Fruit fly (Drosophila melanogaster) whole organism, embryonic: ENCODE results near the gene ZnT63C.

Experiments used
- Atf-2 ChIP-seq: fragments of 200-800 bp; sonication (Bioruptor generic); optimal IDR thresholded peaks from 2 replicates; lab custom pipeline; 2016; ENCODE audit warnings: missing biosample characterization, missing genetic modification characterization
- Atf3 ChIP-seq: fragments of 200-800 bp; sonication (Bioruptor generic); optimal IDR thresholded peaks from 3 replicates; lab custom pipeline; 2016; ENCODE audit warnings: missing biosample characterization, missing genetic modification characterization
- CG11247 ChIP-seq: fragments of 200-800 bp; sonication (Bioruptor generic); IDR thresholded peaks from 2 replicates; pipeline ENCODE4 v1.3.6; 2022; ENCODE audit warnings: missing biosample characterization, missing genetic modification characterization
- CG11560 ChIP-seq: fragments of 200-800 bp; sonication (Bioruptor generic); IDR thresholded peaks from 3 replicates; pipeline ENCODE4 v1.3.6; 2022; ENCODE audit warnings: missing biosample characterization, missing genetic modification characterization
- CG14014 ChIP-seq: fragments of 200-800 bp; sonication (Bioruptor generic); IDR thresholded peaks from 2 replicates; pipeline ENCODE4 v1.3.6; 2022; ENCODE audit warnings: missing biosample characterization, missing genetic modification characterization
- CG1647 ChIP-seq: fragments of 200-800 bp; sonication (Bioruptor generic); optimal IDR thresholded peaks from 3 replicates; lab custom pipeline; 2016; ENCODE audit warnings: missing biosample characterization, missing genetic modification characterization
- CG16863 ChIP-seq: fragments of 200-800 bp; sonication (Bioruptor generic); optimal IDR thresholded peaks from 3 replicates; lab custom pipeline; 2016; ENCODE audit warnings: missing biosample characterization, missing genetic modification characterization
- CG18011 ChIP-seq: fragments of 200-800 bp; sonication (Bioruptor generic); optimal IDR thresholded peaks from 2 replicates; lab custom pipeline; 2017; ENCODE audit warnings: missing biosample characterization, missing genetic modification characterization, mild to moderate bottlenecking, moderate library complexity, missing genotype
- CG2202 ChIP-seq: fragments of 200-800 bp; sonication (Bioruptor generic); optimal IDR thresholded peaks from 2 replicates; lab custom pipeline; 2018; ENCODE audit warnings: missing biosample characterization, mild to moderate bottlenecking, missing genetic modification characterization
- CG31224 ChIP-seq: fragments of 200-800 bp; sonication (Bioruptor generic); IDR thresholded peaks from 2 replicates; pipeline ENCODE4 v1.3.6; 2022; ENCODE audit warnings: missing biosample characterization, missing genetic modification characterization
- CG4282 ChIP-seq: fragments of 200-800 bp; sonication (Bioruptor generic); optimal IDR thresholded peaks from 2 replicates; lab custom pipeline; 2016; ENCODE audit warnings: missing biosample characterization, missing genetic modification characterization
- CG6175 ChIP-seq: fragments of 200-800 bp; sonication (Bioruptor generic); IDR thresholded peaks from 3 replicates; pipeline ENCODE4 v1.3.6; 2022; ENCODE audit warnings: missing biosample characterization, missing genetic modification characterization
- CG6272 ChIP-seq: fragments of 200-800 bp; sonication (Bioruptor generic); IDR thresholded peaks from 2 replicates; pipeline ENCODE4 v1.3.6; 2022; ENCODE audit warnings: missing biosample characterization, missing genetic modification characterization
- CG7357 ChIP-seq: fragments of 200-800 bp; sonication (Bioruptor generic); IDR thresholded peaks from 3 replicates; pipeline ENCODE4 v1.3.6; 2022; ENCODE audit warnings: missing biosample characterization, missing genetic modification characterization
- CG8281 ChIP-seq: fragments of 200-800 bp; sonication (Bioruptor generic); optimal IDR thresholded peaks from 2 replicates; lab custom pipeline; 2018; ENCODE audit warnings: missing biosample characterization, mild to moderate bottlenecking, missing genetic modification characterization, moderate library complexity
- CG9727 ChIP-seq: fragments of 200-800 bp; sonication (Bioruptor generic); optimal IDR thresholded peaks from 3 replicates; lab custom pipeline; 2017; ENCODE audit warnings: missing biosample characterization, mild to moderate bottlenecking, missing genetic modification characterization
- Dad ChIP-seq: fragments of 200-800 bp; sonication (Bioruptor generic); optimal IDR thresholded peaks from 3 replicates; lab custom pipeline; 2016; ENCODE audit warnings: missing biosample characterization, missing genetic modification characterization
- Drgx ChIP-seq: fragments of 200-800 bp; sonication (Bioruptor generic); IDR thresholded peaks from 2 replicates; pipeline ENCODE4 v1.3.6; 2022; ENCODE audit warnings: missing biosample characterization, missing genetic modification characterization
- E2f2 ChIP-seq: fragments of 200-800 bp; sonication (Bioruptor generic); IDR thresholded peaks from 2 replicates; pipeline ENCODE4 v1.3.6; 2022; ENCODE audit warnings: missing biosample characterization, missing genetic modification characterization
- Hr3 ChIP-seq: fragments of 200-800 bp; sonication (Bioruptor generic); optimal IDR thresholded peaks from 3 replicates; lab custom pipeline; 2016; ENCODE audit warnings: missing biosample characterization, missing genetic modification characterization
- Meics ChIP-seq: fragments of 200-800 bp; sonication (Bioruptor generic); optimal IDR thresholded peaks from 2 replicates; lab custom pipeline; 2017; ENCODE audit warnings: missing biosample characterization, mild to moderate bottlenecking, missing genetic modification characterization
- NC2α ChIP-seq: fragments of 200-800 bp; sonication (Bioruptor generic); optimal IDR thresholded peaks from 2 replicates; lab custom pipeline; 2016; ENCODE audit warnings: missing biosample characterization, missing genetic modification characterization
- Poxn ChIP-seq: fragments of 200-800 bp; sonication (Bioruptor generic); IDR thresholded peaks from 2 replicates; pipeline ENCODE4 v1.3.6; 2022; ENCODE audit warnings: missing biosample characterization, missing genetic modification characterization
- TFAM ChIP-seq: fragments of 200-800 bp; sonication (Bioruptor generic); optimal IDR thresholded peaks from 2 replicates; lab custom pipeline; 2017; ENCODE audit warnings: missing biosample characterization, missing genetic modification characterization, inconsistent platforms
- Taf1 ChIP-seq: fragments of 200-800 bp; sonication (Bioruptor generic); IDR thresholded peaks from 2 replicates; pipeline ENCODE4 v1.3.6; 2022; ENCODE audit warnings: missing biosample characterization, missing genetic modification characterization
- bbx ChIP-seq: fragments of 200-800 bp; sonication (Bioruptor generic); IDR thresholded peaks from 2 replicates; pipeline ENCODE4 v1.3.6; 2022; ENCODE audit warnings: missing biosample characterization, missing genetic modification characterization; ENCODE audit not compliant: partially characterized antibody
- bcd ChIP-seq: fragments of 200-800 bp; sonication (Bioruptor generic); optimal IDR thresholded peaks from 2 replicates; lab custom pipeline; 2017; ENCODE audit warnings: missing biosample characterization, mild to moderate bottlenecking, missing genetic modification characterization
- chn ChIP-seq: fragments of 200-800 bp; sonication (Bioruptor generic); optimal IDR thresholded peaks from 2 replicates; lab custom pipeline; 2016; ENCODE audit warnings: missing biosample characterization, missing genetic modification characterization
- gce ChIP-seq: fragments of 200-800 bp; sonication (Bioruptor generic); IDR thresholded peaks from 3 replicates; pipeline ENCODE4 v1.3.6; 2022; ENCODE audit warnings: missing biosample characterization, missing genetic modification characterization
- hth ChIP-seq: fragments of >200 bp; optimal IDR thresholded peaks from 2 replicates; lab custom pipeline; 2017; ENCODE audit warnings: inconsistent platforms
- jumu ChIP-seq: fragments of 200-800 bp; sonication (Bioruptor generic); optimal IDR thresholded peaks from 3 replicates; lab custom pipeline; 2016; ENCODE audit warnings: missing biosample characterization, missing genetic modification characterization
- klu ChIP-seq: fragments of 200-800 bp; sonication (Bioruptor generic); IDR thresholded peaks from 2 replicates; pipeline ENCODE4 v1.3.6; 2022; ENCODE audit warnings: missing biosample characterization, missing genetic modification characterization
- luna ChIP-seq: fragments of 200-800 bp; sonication (Bioruptor generic); optimal IDR thresholded peaks from 2 replicates; lab custom pipeline; 2016; ENCODE audit warnings: missing biosample characterization, missing genetic modification characterization
- mam ChIP-seq: fragments of 200-800 bp; sonication (Bioruptor generic); optimal IDR thresholded peaks from 3 replicates; lab custom pipeline; 2016; ENCODE audit warnings: missing biosample characterization, missing genetic modification characterization
- org-1 ChIP-seq: fragments of 200-800 bp; sonication (Bioruptor generic); optimal IDR thresholded peaks from 2 replicates; lab custom pipeline; 2017; ENCODE audit warnings: missing biosample characterization, missing genetic modification characterization
- otp ChIP-seq: fragments of 200-800 bp; sonication (Bioruptor generic); IDR thresholded peaks from 3 replicates; pipeline ENCODE4, ENCODE4 v1.3.6; 2022; ENCODE audit warnings: missing biosample characterization, missing genetic modification characterization
- sqz ChIP-seq: fragments of 200-800 bp; sonication (Bioruptor generic); optimal IDR thresholded peaks from 3 replicates; lab custom pipeline; 2018; ENCODE audit warnings: missing biosample characterization, mild to moderate bottlenecking, missing genetic modification characterization
- stc ChIP-seq: fragments of 200-800 bp; sonication (Bioruptor generic); IDR thresholded peaks from 2 replicates; pipeline ENCODE4 v1.3.6; 2022; ENCODE audit warnings: missing biosample characterization, missing genetic modification characterization
- sug ChIP-seq: fragments of 200-800 bp; optimal IDR thresholded peaks from 2 replicates; lab custom pipeline; 2019; ENCODE audit warnings: missing biosample characterization, mild to moderate bottlenecking, missing genetic modification characterization, moderate library complexity
- tin ChIP-seq: fragments of 200-800 bp; sonication (Bioruptor generic); optimal IDR thresholded peaks from 3 replicates; lab custom pipeline; 2016; ENCODE audit warnings: missing biosample characterization, missing genetic modification characterization
- trh ChIP-seq: fragments of 200-800 bp; sonication (Bioruptor generic); optimal IDR thresholded peaks from 2 replicates; lab custom pipeline; 2016; ENCODE audit warnings: missing biosample characterization, missing genetic modification characterization
- unpg ChIP-seq: fragments of 200-800 bp; sonication (Bioruptor generic); optimal IDR thresholded peaks from 3 replicates; lab custom pipeline; 2018; ENCODE audit warnings: missing biosample characterization, mild to moderate bottlenecking, missing genetic modification characterization, moderate library complexity
- wek ChIP-seq: fragments of 200-800 bp; sonication (Bioruptor generic); optimal IDR thresholded peaks from 3 replicates; lab custom pipeline; 2018; ENCODE audit warnings: missing biosample characterization, mild to moderate bottlenecking, missing genetic modification characterization, moderate library complexity

ZnT63C gene

DNA sequence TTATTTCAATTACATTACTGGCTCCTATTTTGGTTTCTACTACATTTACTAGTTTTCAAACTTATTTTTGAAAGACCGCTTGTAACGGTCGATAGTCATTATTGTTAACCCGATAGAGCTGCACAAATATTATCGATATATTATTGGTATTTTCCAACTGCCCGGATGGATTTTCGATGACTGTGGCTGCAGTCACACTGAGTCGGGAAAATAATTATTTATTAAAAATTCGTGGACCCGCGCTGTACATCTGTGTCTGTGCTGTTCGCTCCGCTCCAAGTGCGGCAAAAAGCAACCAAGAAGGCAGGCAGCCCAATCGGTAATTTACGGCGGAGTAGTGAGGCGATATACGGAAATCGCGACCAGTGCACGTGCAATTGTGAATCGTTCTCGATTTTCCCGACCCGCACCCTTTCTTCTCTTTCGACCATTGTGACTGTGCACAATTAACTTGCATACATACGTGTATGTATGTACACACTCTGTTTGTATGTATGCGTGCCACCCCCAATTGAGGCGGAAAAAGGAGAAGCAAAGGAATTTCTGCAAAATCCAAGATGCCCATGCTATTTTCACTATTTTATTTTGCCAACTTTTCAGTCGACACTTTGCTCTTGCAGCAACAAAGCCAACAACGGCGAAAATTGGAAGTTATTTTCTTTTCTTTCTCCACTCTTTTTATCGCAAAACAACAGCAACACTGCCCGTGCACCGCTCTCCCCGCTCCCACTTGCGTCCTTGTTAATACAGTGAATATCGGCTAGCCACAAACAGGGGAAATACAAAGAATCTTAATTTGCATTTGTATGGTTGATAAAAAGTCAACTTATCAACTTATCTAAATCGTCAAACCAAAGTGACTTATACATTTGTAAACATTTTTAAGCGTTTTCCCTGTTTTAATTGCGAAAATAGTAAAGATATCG lies at the start of gene ZnT63C (continued):
- TF ChIP-seq otp (GFP tag; lab: Robert Waterston, UW) (peak; percentile 26; the same call in 1 of the 3 replicates), Atf3 (GFP tag; lab: Kevin White, UChicago) (no peak), CG6175 (GFP tag; lab: Robert Waterston, UW) (no peak), hth (lab: Kevin White, UChicago) (no peak), CG7357 (GFP tag; lab: Robert Waterston, UW) (no peak), wek (GFP tag; lab: Kevin White, UChicago) (peak; percentile 6), unpg (GFP tag; lab: Kevin White, UChicago) (no peak), gce (GFP tag; lab: Robert Waterston, UW) (no peak), CG18011 (GFP tag; lab: Kevin White, UChicago) (no peak), Drgx (peak; percentile 23; the same call in 1 of the 2 replicates), Poxn (GFP tag; lab: Robert Waterston, UW) (no peak), luna (GFP tag; lab: Kevin White, UChicago) (no peak), E2f2 (GFP tag; lab: Robert Waterston, UW) (no peak; the same call in 1 of the 2 replicates), sug (tag; lab: Kevin White, UChicago) (no peak), CG9727 (GFP tag; lab: Kevin White, UChicago) (no peak), Dad (GFP tag; lab: Kevin White, UChicago) (no peak), tin (GFP tag; lab: Kevin White, UChicago) (no peak), bcd (GFP tag; lab: Kevin White, UChicago) (no peak), CG11560 (tag; lab: Robert Waterston, UW) (no peak), Atf-2 (GFP tag; lab: Kevin White, UChicago) (no peak), Taf1 (GFP tag; lab: Robert Waterston, UW) (no peak), Meics (peak; percentile 8), jumu (GFP tag; lab: Kevin White, UChicago) (no peak), CG6272 (GFP tag; lab: Robert Waterston, UW) (no peak), org-1 (GFP tag; lab: Kevin White, UChicago) (no peak), NC2α (GFP tag; lab: Kevin White, UChicago) (no peak), CG11247 (GFP tag; lab: Robert Waterston, UW) (no peak), CG1647 (GFP tag; lab: Kevin White, UChicago) (no peak), CG2202 (tag; lab: Kevin White, UChicago) (no peak), trh (GFP tag; lab: Kevin White, UChicago) (no peak), CG16863 (no peak), stc (no peak), CG8281 (no peak), bbx (GFP tag; lab: Robert Waterston, UW) (peak; percentile 93), klu (no peak; the same call in 1 of the 2 replicates), chn (GFP tag; lab: Kevin White, UChicago) (no peak), Hr3 (GFP tag; lab: Kevin White, UChicago) (no peak), TFAM (no peak), sqz (no peak), CG14014 (GFP tag; lab: Robert Waterston, UW) (no peak; the same call in 1 of the 2 replicates), CG31224 (GFP tag; lab: Robert Waterston, UW) (no peak), mam (no peak), CG4282 (GFP tag; lab: Kevin White, UChicago) (no peak)
- TF ChIP-seq, all 482 proteins: peak for 101
